Worm (Caenorhabditis elegans) whole organism, early embryonic: ENCODE data around the gene snt-5.

Experiments used
- B0310.2 ChIP-seq: sonication (generic microtip); optimal IDR thresholded peaks from 2 replicates; lab custom pipeline; 2016; ENCODE audit warnings: mild to moderate bottlenecking, missing genetic modification characterization, missing compliant biosample characterization
- F13C5.2 ChIP-seq: sonication (generic microtip); optimal IDR thresholded peaks from 2 replicates; lab custom pipeline; 2017; ENCODE audit warnings: mild to moderate bottlenecking, missing genetic modification characterization, inconsistent platforms, missing compliant biosample characterization
- aly-1 ChIP-seq: sonication (generic microtip); optimal IDR thresholded peaks from 2 replicates; lab custom pipeline; 2016; ENCODE audit warnings: missing genetic modification characterization, missing compliant biosample characterization
- ama-1 ChIP-seq: fragments of 150-350 bp; optimal IDR thresholded peaks from 2 replicates; lab custom pipeline; 2014
- ceh-13 ChIP-seq: fragments of 200-800 bp; sonication (Bioruptor generic); optimal IDR thresholded peaks from 2 replicates; lab custom pipeline; 2018; ENCODE audit warnings: mild to moderate bottlenecking, missing genetic modification characterization, missing compliant biosample characterization
- ceh-36 ChIP-seq: sonication (generic microtip); optimal IDR thresholded peaks from 2 replicates; lab custom pipeline; 2016; ENCODE audit warnings: missing genetic modification characterization, inconsistent platforms, missing compliant biosample characterization
- ets-7 ChIP-seq: sonication (generic microtip); optimal IDR thresholded peaks from 2 replicates; lab custom pipeline; 2016; ENCODE audit warnings: missing genotype, missing genetic modification characterization, missing compliant biosample characterization
- flt-1 ChIP-seq: fragments of 200-800 bp; sonication (Bioruptor generic); IDR thresholded peaks from 2 replicates; pipeline ENCODE4 v1.3.6; 2022; ENCODE audit warnings: missing genetic modification characterization, missing compliant biosample characterization
- hmbx-1 ChIP-seq: sonication (generic microtip); optimal IDR thresholded peaks from 2 replicates; lab custom pipeline; 2016; ENCODE audit warnings: mild to moderate bottlenecking, missing genetic modification characterization, missing compliant biosample characterization
- hmg-4 ChIP-seq: fragments of 200-800 bp; sonication (Bioruptor generic); optimal IDR thresholded peaks from 2 replicates; lab custom pipeline; 2018; ENCODE audit warnings: mild to moderate bottlenecking, missing genetic modification characterization, missing compliant biosample characterization
- hnd-1 ChIP-seq: sonication (generic microtip); optimal IDR thresholded peaks from 2 replicates; lab custom pipeline; 2016; ENCODE audit warnings: missing genetic modification characterization, missing compliant biosample characterization
- pes-1 ChIP-seq: fragments of 200-800 bp; sonication (Bioruptor generic); IDR thresholded peaks from 2 replicates; pipeline ENCODE4 v1.3.6; 2022; ENCODE audit warnings: missing genetic modification reagents, missing genetic modification characterization, missing compliant biosample characterization
- scrt-1 ChIP-seq: fragments of 200-800 bp; sonication (Bioruptor generic); IDR thresholded peaks from 2 replicates; pipeline ENCODE4 v1.3.6; 2022; ENCODE audit warnings: missing genetic modification characterization, missing compliant biosample characterization
- sea-1 ChIP-seq: fragments of 200-800 bp; sonication (Bioruptor generic); conservative IDR thresholded peaks from 2 replicates; pipeline ENCODE4 v1.3.6; 2022; ENCODE audit warnings: missing genetic modification characterization, missing compliant biosample characterization
- tbx-11 ChIP-seq: fragments of 200-800 bp; sonication (Bioruptor generic); IDR thresholded peaks from 2 replicates; pipeline ENCODE4 v1.3.6; 2022; ENCODE audit warnings: missing genetic modification characterization, missing compliant biosample characterization
- tbx-37 ChIP-seq: fragments of 200-800 bp; sonication (Bioruptor generic); conservative IDR thresholded peaks from 2 replicates; pipeline ENCODE4 v1.3.6; 2022; ENCODE audit warnings: missing genetic modification reagents, missing genetic modification characterization, missing compliant biosample characterization
- tra-4 ChIP-seq: sonication (generic microtip); optimal IDR thresholded peaks from 2 replicates; lab custom pipeline; 2017; ENCODE audit warnings: missing genetic modification characterization, missing compliant biosample characterization

The snt-5 gene

DNA sequence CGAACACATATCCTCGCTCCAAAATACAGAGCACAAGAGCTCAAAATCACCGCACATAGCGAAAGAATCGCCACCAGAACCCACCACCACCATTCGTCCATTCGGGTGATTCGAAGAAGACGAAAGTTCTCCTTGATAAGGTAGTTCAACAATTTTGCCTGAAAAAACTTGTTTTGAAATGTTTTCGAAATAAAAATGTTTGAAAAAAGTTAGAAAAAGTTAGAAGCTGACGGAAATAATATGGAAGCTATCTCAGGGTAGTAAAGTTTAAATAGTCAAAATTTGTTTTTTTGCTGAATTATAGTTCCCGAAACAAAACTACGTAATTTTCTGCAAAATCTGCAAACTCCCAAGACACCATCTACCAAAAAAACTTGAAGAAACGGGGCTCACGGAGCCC is at the start of gene snt-5:
Gene snt-5 (minus strand): TSS at position 101 of the 400 bp plus-strand sequence.
- TF ChIP-seq aly-1 (tag; lab: Kevin White, UChicago) (no peak), ets-7 (tag; lab: Kevin White, UChicago) (no peak), pes-1 (no peak), F13C5.2 (tag; lab: Kevin White, UChicago) (no peak), tbx-11 (GFP tag; lab: Robert Waterston, UW) (no peak)

ce11 chrV:1460069-1460468 is 48.7 kb upstream of the snt-5 start, which contains the start of gene hacd-1:
Gene hacd-1 (plus strand): TSS chrV:1460369.
- TF ChIP-seq ets-7 (tag; lab: Kevin White, UChicago): no peak
- no peak for TF ChIP-seq ceh-13 (GFP tag; lab: Kevin White, UChicago)
- no peak for TF ChIP-seq hnd-1 (tag; lab: Kevin White, UChicago)
- no peak for TF ChIP-seq pes-1
- no peak for TF ChIP-seq tbx-11 (GFP tag; lab: Robert Waterston, UW)
- TF ChIP-seq hmbx-1: no peak
- no peak for TF ChIP-seq B0310.2 (tag; lab: Kevin White, UChicago)
- TF ChIP-seq ama-1 (lab: Kevin White, UChicago): no peak
- TF ChIP-seq tra-4 (tag; lab: Kevin White, UChicago): no peak
- TF ChIP-seq sea-1 (GFP tag; lab: Robert Waterston, UW): no peak
- no peak for TF ChIP-seq F13C5.2 (tag; lab: Kevin White, UChicago)
- TF ChIP-seq tbx-37 (GFP tag; lab: Robert Waterston, UW): no peak
- TF ChIP-seq flt-1 (GFP tag; lab: Robert Waterston, UW): no peak
- no peak for TF ChIP-seq aly-1 (tag; lab: Kevin White, UChicago)
- no peak for TF ChIP-seq ceh-36
- TF ChIP-seq scrt-1 (GFP tag; lab: Robert Waterston, UW): no peak

DNA sequence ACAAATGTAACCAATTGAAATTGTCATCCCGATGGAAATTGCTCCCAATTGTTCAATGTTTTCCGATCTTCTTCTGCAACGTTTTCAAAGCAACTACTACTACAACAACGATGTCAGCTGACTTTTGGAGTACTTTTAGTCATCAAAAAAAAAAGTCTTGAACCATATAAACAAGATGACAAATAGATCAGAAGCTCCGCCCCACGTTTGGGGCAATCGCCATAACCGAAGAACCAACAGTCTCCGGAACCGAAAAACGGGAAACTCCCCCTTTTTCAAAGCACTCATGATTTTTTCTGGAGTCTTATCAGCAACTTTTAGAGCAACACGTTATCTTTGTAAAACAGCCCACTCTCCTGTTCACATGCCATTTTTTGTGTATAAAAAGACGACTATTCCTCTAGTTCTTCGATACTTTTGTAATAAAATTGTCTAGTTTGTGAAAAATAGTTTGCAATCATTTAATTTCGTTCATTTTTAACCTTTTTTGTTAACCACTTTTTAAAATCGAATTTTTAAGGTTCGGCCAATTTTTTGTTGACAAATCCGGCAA is 48.1 kb upstream of the snt-5 start:
- TF ChIP-seq ceh-13 (GFP tag; lab: Kevin White, UChicago): no peak
- no peak for TF ChIP-seq flt-1 (GFP tag; lab: Robert Waterston, UW)
- no peak for TF ChIP-seq sea-1 (GFP tag; lab: Robert Waterston, UW)
- TF ChIP-seq hmbx-1: no peak
- no peak for TF ChIP-seq ets-7 (tag; lab: Kevin White, UChicago)
- TF ChIP-seq hnd-1 (tag; lab: Kevin White, UChicago): no peak
- TF ChIP-seq ceh-36: no peak
- no peak for TF ChIP-seq scrt-1 (GFP tag; lab: Robert Waterston, UW)
- no peak for TF ChIP-seq hmg-4
- TF ChIP-seq tbx-37 (GFP tag; lab: Robert Waterston, UW): no peak
- no peak for TF ChIP-seq tra-4 (tag; lab: Kevin White, UChicago)
- TF ChIP-seq B0310.2 (tag; lab: Kevin White, UChicago): no peak
- no peak for TF ChIP-seq aly-1 (tag; lab: Kevin White, UChicago)
- no peak for TF ChIP-seq ama-1 (lab: Kevin White, UChicago)
- no peak for TF ChIP-seq pes-1
- TF ChIP-seq F13C5.2 (tag; lab: Kevin White, UChicago): no peak

ce11 chrV:1456614-1457013 is 45.3 kb upstream of the snt-5 start:
- TF ChIP-seq F13C5.2 (tag; lab: Kevin White, UChicago) (no peak), tra-4 (tag; lab: Kevin White, UChicago) (no peak), hmg-4 (no peak), ets-7 (tag; lab: Kevin White, UChicago) (no peak), ama-1 (lab: Kevin White, UChicago) (no peak), flt-1 (GFP tag; lab: Robert Waterston, UW) (no peak), aly-1 (tag; lab: Kevin White, UChicago) (no peak), hmbx-1 (no peak), tbx-11 (GFP tag; lab: Robert Waterston, UW) (no peak)

- TF ChIP-seq F13C5.2 (tag; lab: Kevin White, UChicago) (no peak), tbx-37 (GFP tag; lab: Robert Waterston, UW) (no peak), ceh-13 (GFP tag; lab: Kevin White, UChicago) (no peak), tbx-11 (GFP tag; lab: Robert Waterston, UW) (no peak), pes-1 (no peak), sea-1 (GFP tag; lab: Robert Waterston, UW) (no peak), hmbx-1 (no peak), hnd-1 (tag; lab: Kevin White, UChicago) (no peak), flt-1 (GFP tag; lab: Robert Waterston, UW) (no peak)
Observed at ce11 chrV:1455280-1455679, 43.9 kb upstream of the snt-5 start.

ce11 chrV:1454762-1455161 is 43.4 kb upstream of the snt-5 start, which contains the start of gene chil-14:
Gene chil-14 (plus strand): TSS chrV:1455062.
- TF ChIP-seq pes-1 (no peak), F13C5.2 (tag; lab: Kevin White, UChicago) (no peak), ceh-36 (no peak), sea-1 (GFP tag; lab: Robert Waterston, UW) (no peak), B0310.2 (tag; lab: Kevin White, UChicago) (no peak), hnd-1 (tag; lab: Kevin White, UChicago) (no peak), ets-7 (tag; lab: Kevin White, UChicago) (no peak), aly-1 (tag; lab: Kevin White, UChicago) (no peak), tbx-11 (GFP tag; lab: Robert Waterston, UW) (no peak), flt-1 (GFP tag; lab: Robert Waterston, UW) (no peak), hmbx-1 (no peak), ceh-13 (GFP tag; lab: Kevin White, UChicago) (no peak)

DNA sequence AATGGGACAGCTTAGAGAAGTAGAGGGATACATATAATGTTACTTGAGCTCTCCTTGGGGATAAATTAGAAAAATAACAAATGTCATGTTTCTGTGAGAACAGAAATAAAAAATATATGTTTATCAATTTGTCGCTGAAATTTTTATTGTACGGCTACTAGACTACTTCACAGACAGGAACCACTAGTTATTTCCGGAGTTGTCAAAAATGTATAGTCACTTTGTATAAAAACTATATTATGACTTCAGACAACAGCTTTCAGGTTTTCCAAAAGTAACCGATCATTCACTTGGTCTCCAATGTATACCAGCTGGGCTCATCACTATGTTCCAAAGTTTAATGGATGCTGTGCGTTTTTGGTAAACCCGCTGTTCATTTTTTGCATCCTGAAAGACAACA is 40.0 kb upstream of the snt-5 start, which contains the start of gene srj-23:
Gene srj-23 (plus strand): TSS at position 301 of the 400 bp plus-strand sequence.
- TF ChIP-seq ceh-13 (GFP tag; lab: Kevin White, UChicago): no peak
- no peak for TF ChIP-seq pes-1
- no peak for TF ChIP-seq hmbx-1
- TF ChIP-seq hmg-4: no peak
